Worm (Caenorhabditis elegans) whole organism, L1 larva: ENCODE measurements around the gene F28B12.1.

Experiments used
- ets-5 ChIP-seq: fragments of 200-800 bp; sonication (Bioruptor generic); IDR thresholded peaks from 2 replicates; pipeline ENCODE4 v1.3.6; 2022; ENCODE audit warnings: missing genetic modification characterization, missing compliant biosample characterization
- unc-62 ChIP-seq: fragments of 150-350 bp; optimal IDR thresholded peaks from 2 replicates; lab custom pipeline; 2014; ENCODE audit warnings: missing biosample characterization, missing genetic modification reagents, missing genetic modification characterization

ce11 chrII:5964962-5965361 is 22.2 kb downstream of the F28B12.1 start:
- TF ChIP-seq unc-62 (GFP tag; lab: Kevin White, UChicago) (no peak), ets-5 (GFP tag; lab: Robert Waterston, UW) (no peak)
